Fruit fly (Drosophila melanogaster): Measurements from ENCODE around the gene CG32024.

- TF ChIP-seq CG4496 (GFP tag; IDR thresholded peaks at IDR 0.05) (no peak), CG9948 (tag; optimal IDR thresholded peaks at IDR 0.05) (no peak), CG13204 (GFP tag; optimal IDR thresholded peaks at IDR 0.05) (no peak), CG34367 (tag; optimal IDR thresholded peaks at IDR 0.05) (no peak), rn (GFP tag; IDR thresholded peaks at IDR 0.05) (no peak), gl (tag; optimal IDR thresholded peaks at IDR 0.05) (no peak), CG15710 (tag; optimal IDR thresholded peaks at IDR 0.05) (no peak), Pif1A (GFP tag; optimal IDR thresholded peaks at IDR 0.05) (no peak), CG32121 (GFP tag; IDR thresholded peaks at IDR 0.05) (no peak), CG12605 (GFP tag; IDR thresholded peaks at IDR 0.05) (no peak), CG17806 (tag; optimal IDR thresholded peaks at IDR 0.05) (no peak), CG14655 (GFP tag; optimal IDR thresholded peaks at IDR 0.05) (no peak)
Observed at dm6 chr3L:8833467-8833802, 26.0 kb downstream of the CG32024 start.
